Fruit fly (Drosophila melanogaster): Measurements from ENCODE around the gene Gs1.
A peak's percentile ranks its signal among the peaks of the same experiment; 100 is the strongest.

The Gs1 gene

dm6 chr2L:117750-118149 is 14.1 kb upstream of the Gs1 start (continued):
- TF ChIP-seq lilli (GFP tag; optimal IDR thresholded peaks at IDR 0.05) (no peak), Taf1 (GFP tag; IDR thresholded peaks at IDR 0.05) (no peak), gfzf (GFP tag; optimal IDR thresholded peaks at IDR 0.05) (no peak), CG18619 (GFP tag; optimal IDR thresholded peaks at IDR 0.05) (peak; percentile 19), slp2 (GFP tag; optimal IDR thresholded peaks at IDR 0.05) (no peak), CG8944 (GFP tag; optimal IDR thresholded peaks at IDR 0.05) (no peak), CG12071 (GFP tag; optimal IDR thresholded peaks at IDR 0.05) (peak; percentile 67), danr (GFP tag; IDR thresholded peaks at IDR 0.05) (no peak), eyg (GFP tag; optimal IDR thresholded peaks at IDR 0.05) (no peak), CG32767 (GFP tag; IDR thresholded peaks at IDR 0.05) (0 out of 2 replicates have a peak, but pooled peaks have one; percentile 29), CG14014 (GFP tag; IDR thresholded peaks at IDR 0.05) (peak; percentile 62; the same call in 1 of the 2 replicates), CG11456 (GFP tag; IDR thresholded peaks at IDR 0.05) (no peak), CG7987 (GFP tag; optimal IDR thresholded peaks at IDR 0.05) (peak; percentile 53), tna (GFP tag; IDR thresholded peaks at IDR 0.05; ENCODE audit: partially characterized antibody) (no peak), CG1647 (GFP tag; optimal IDR thresholded peaks at IDR 0.05) (peak; percentile 10), Hey (tag; optimal IDR thresholded peaks at IDR 0.05) (peak; percentile 13), CG34224 (GFP tag; IDR thresholded peaks at IDR 0.05; ENCODE audit: partially characterized antibody) (no peak), nerfin-1 (tag; optimal IDR thresholded peaks at IDR 0.05) (no peak), CG15479 (GFP tag; optimal IDR thresholded peaks at IDR 0.05) (no peak), phol (tag; optimal IDR thresholded peaks at IDR 0.05) (no peak), Nf-YB (GFP tag; optimal IDR thresholded peaks at IDR 0.05) (no peak), wek (GFP tag; optimal IDR thresholded peaks at IDR 0.05) (peak; percentile 59), CG7357 (GFP tag; IDR thresholded peaks at IDR 0.05) (no peak), Doc2 (GFP tag; IDR thresholded peaks at IDR 0.05) (no peak), unc-4 (GFP tag; IDR thresholded peaks at IDR 0.05; ENCODE audit: partially characterized antibody) (no peak), CG10209 (GFP tag; optimal IDR thresholded peaks at IDR 0.05) (peak; percentile 19), crp (GFP tag; optimal IDR thresholded peaks at IDR 0.05) (no peak), p53 (GFP tag; optimal IDR thresholded peaks at IDR 0.05) (no peak), hbn (GFP tag; IDR thresholded peaks at IDR 0.05; ENCODE audit: partially characterized antibody) (no peak), Usf (GFP tag; optimal IDR thresholded peaks at IDR 0.05) (no peak), CG16813 (GFP tag; IDR thresholded peaks at IDR 0.05; ENCODE audit: partially characterized antibody) (no peak), cato (GFP tag; optimal IDR thresholded peaks at IDR 0.05; ENCODE audit: borderline replicate concordance) (no peak), chm (GFP tag; IDR thresholded peaks at IDR 0.05) (peak; percentile 54; the same call in 1 of the 2 replicates), CG15696 (tag; optimal IDR thresholded peaks at IDR 0.05) (no peak), CG1024 (GFP tag; IDR thresholded peaks at IDR 0.05) (no peak), ro (GFP tag; IDR thresholded peaks at IDR 0.05) (no peak), CG11398 (GFP tag; optimal IDR thresholded peaks at IDR 0.05) (no peak), CG2889 (GFP tag; IDR thresholded peaks at IDR 0.05) (no peak), gro (GFP tag; optimal IDR thresholded peaks at IDR 0.05) (no peak), so (GFP tag; IDR thresholded peaks at IDR 0.05) (peak; percentile 45; the same call in 1 of the 3 replicates), Fer3 (tag; optimal IDR thresholded peaks at IDR 0.05) (peak; percentile 35), fru (optimal IDR thresholded peaks at IDR 0.05) (no peak), CG14667 (GFP tag; IDR thresholded peaks at IDR 0.05) (no peak), mam (GFP tag; optimal IDR thresholded peaks at IDR 0.05) (no peak), Scr (GFP tag; IDR thresholded peaks at IDR 0.05; ENCODE audit: partially characterized antibody) (no peak), CG12391 (tag; optimal IDR thresholded peaks at IDR 0.05) (no peak), pfk (GFP tag; optimal IDR thresholded peaks at IDR 0.05) (peak; percentile 32), en (GFP tag; optimal IDR thresholded peaks at IDR 0.05) (no peak), CG31441 (GFP tag; IDR thresholded peaks at IDR 0.05) (no peak), az2 (GFP tag; optimal IDR thresholded peaks at IDR 0.05) (no peak), CG6765 (GFP tag; optimal IDR thresholded peaks at IDR 0.05) (peak; percentile 31)

All from whole organism, embryonic.